Worm (Caenorhabditis elegans) whole organism, L4 larva: Measurements from ENCODE around the gene lin-5.
A peak's percentile ranks its signal among the peaks of the same experiment; 100 is the strongest.

ENCODE experiments used
- F10B5.3 ChIP-seq: sonication (generic microtip); optimal IDR thresholded peaks from 2 replicates; lab custom pipeline; 2016; ENCODE audit warnings: mild to moderate bottlenecking, missing genetic modification characterization, missing compliant biosample characterization
- F37D6.2 ChIP-seq: sonication (generic microtip); optimal IDR thresholded peaks from 2 replicates; lab custom pipeline; 2016; ENCODE audit warnings: mild to moderate bottlenecking, missing genetic modification characterization, missing compliant biosample characterization
- F49E8.2 ChIP-seq: sonication (generic microtip); optimal IDR thresholded peaks from 2 replicates; lab custom pipeline; 2016; ENCODE audit warnings: missing compliant biosample characterization, mild to moderate bottlenecking, missing genetic modification characterization, borderline replicate concordance
- T20F7.1 ChIP-seq: fragments of 200-800 bp; sonication (Bioruptor generic); optimal IDR thresholded peaks from 2 replicates; lab custom pipeline; 2018; ENCODE audit warnings: mild to moderate bottlenecking, missing genetic modification characterization, missing compliant biosample characterization
- Y48G9A.11 ChIP-seq: fragments of 200-800 bp; sonication (Bioruptor generic); IDR thresholded peaks from 2 replicates; pipeline ENCODE4 v1.3.6; 2022; ENCODE audit warnings: missing genetic modification reagents, missing genetic modification characterization, missing compliant biosample characterization
- ZK546.5 ChIP-seq, 2 experiments: sonication (generic microtip); optimal IDR thresholded peaks; 2 replicates each; lab custom pipeline; 2017; ENCODE audit warnings: missing biosample characterization in 2 of 2, missing genetic modification characterization in 2 of 2
- aha-1 ChIP-seq: fragments of 150-350 bp; peaks from one replicate; lab custom pipeline; 2014; ENCODE audit warnings: missing biosample characterization, missing genetic modification characterization
- aly-2 ChIP-seq: sonication (generic microtip); optimal IDR thresholded peaks from 2 replicates; lab custom pipeline; 2018; ENCODE audit warnings: missing biosample characterization, missing genetic modification characterization
- ceh-62 ChIP-seq: sonication (generic microtip); optimal IDR thresholded peaks from 2 replicates; lab custom pipeline; 2017; ENCODE audit warnings: missing biosample characterization, missing genetic modification characterization
- cey-2 ChIP-seq: sonication (generic microtip); optimal IDR thresholded peaks from 3 replicates; lab custom pipeline; 2017; ENCODE audit warnings: missing genetic modification characterization, mild to moderate bottlenecking, missing compliant biosample characterization, antibody characterized with exemption, borderline replicate concordance; ENCODE audit not compliant: insufficient read depth
- ctbp-1 ChIP-seq: fragments of 200-800 bp; sonication (Bioruptor generic); IDR thresholded peaks from 2 replicates; pipeline ENCODE4 v1.3.6; 2022; ENCODE audit warnings: missing genetic modification reagents, missing genetic modification characterization, missing compliant biosample characterization
- daf-16 ChIP-seq, 3 experiments: sonication (generic microtip); optimal IDR thresholded peaks; 2 replicates each; lab custom pipeline; 2016 to 2017; ENCODE audit warnings: missing genetic modification characterization in 3 of 3, missing genetic modification reagents in 3 of 3, mild to moderate bottlenecking in 2 of 3, missing compliant biosample characterization in 2 of 3, missing biosample characterization in 1 of 3, moderate library complexity in 1 of 3
- dpl-1 ChIP-seq: fragments of 150-350 bp; optimal IDR thresholded peaks from 2 replicates; lab custom pipeline; 2014; ENCODE audit warnings: missing biosample characterization, missing genetic modification reagents, missing genetic modification characterization
- dve-1 ChIP-seq: sonication (generic microtip); optimal IDR thresholded peaks from 2 replicates; lab custom pipeline; 2017; ENCODE audit warnings: antibody characterized with exemption, mild to moderate bottlenecking, missing genetic modification characterization, missing compliant biosample characterization; ENCODE audit not compliant: insufficient read depth
- fkh-10 ChIP-seq: fragments of 150-350 bp; optimal IDR thresholded peaks from 2 replicates; lab custom pipeline; 2014; ENCODE audit warnings: missing biosample characterization, missing genetic modification reagents, missing genetic modification characterization
- hif-1 ChIP-seq, 2 experiments: sonication (generic microtip); optimal IDR thresholded peaks; 2 replicates each; lab custom pipeline; 2016 to 2017; ENCODE audit warnings: missing compliant biosample characterization in 2 of 2, missing genetic modification characterization in 2 of 2, missing genetic modification reagents in 2 of 2, missing genotype in 2 of 2, mild to moderate bottlenecking in 1 of 2
- hlh-30 ChIP-seq: sonication (generic microtip); optimal IDR thresholded peaks from 2 replicates; lab custom pipeline; 2017; ENCODE audit warnings: antibody characterized with exemption, mild to moderate bottlenecking, missing genetic modification characterization, missing compliant biosample characterization; ENCODE audit not compliant: insufficient read depth
- hmg-1.1 ChIP-seq: fragments of 200-800 bp; sonication (Bioruptor generic); IDR thresholded peaks from 2 replicates; pipeline ENCODE4 v1.3.6; 2022; ENCODE audit warnings: missing genetic modification reagents, missing genetic modification characterization, missing compliant biosample characterization
- lin-13 ChIP-seq: fragments of 150-350 bp; optimal IDR thresholded peaks from 2 replicates; lab custom pipeline; 2014; ENCODE audit warnings: missing biosample characterization, missing genetic modification reagents, missing genetic modification characterization
- lin-15B ChIP-seq: fragments of 150-350 bp; sonication (generic microtip); optimal IDR thresholded peaks from 3 replicates; lab custom pipeline; 2014; ENCODE audit warnings: missing biosample characterization, missing genetic modification characterization
- lin-38 ChIP-seq: fragments of 200-800 bp; sonication (Bioruptor generic); IDR thresholded peaks from 2 replicates; pipeline ENCODE4 v1.3.6; 2022; ENCODE audit warnings: missing genetic modification reagents, missing genetic modification characterization, missing compliant biosample characterization
- lsy-2 ChIP-seq, 2 experiments: fragments of 150-350 bp in 1 of 2; sonication (generic microtip) in 1 of 2; optimal IDR thresholded peaks; 2 replicates each; lab custom pipeline; 2014 to 2017; ENCODE audit warnings: missing biosample characterization in 2 of 2, missing genetic modification characterization in 2 of 2
- mdl-1 ChIP-seq, 2 experiments: fragments of 150-350 bp in 1 of 2; sonication (generic microtip) in 1 of 2; optimal IDR thresholded peaks; 2 replicates each; lab custom pipeline; 2014 to 2017; ENCODE audit warnings: missing biosample characterization in 2 of 2, missing genetic modification characterization in 2 of 2
- mep-1 ChIP-seq: fragments of 150-350 bp; sonication (generic microtip); optimal IDR thresholded peaks from 3 replicates; lab custom pipeline; 2014; ENCODE audit warnings: missing biosample characterization, missing genetic modification characterization
- mes-2 ChIP-seq: sonication (generic microtip); optimal IDR thresholded peaks from 2 replicates; lab custom pipeline; 2016; ENCODE audit warnings: missing genotype, mild to moderate bottlenecking, missing genetic modification characterization, missing compliant biosample characterization; ENCODE audit not compliant: poor library complexity, severe bottlenecking
- mxl-3 ChIP-seq: fragments of 200-800 bp; sonication (Bioruptor generic); optimal IDR thresholded peaks from 2 replicates; lab custom pipeline; 2018; ENCODE audit warnings: mild to moderate bottlenecking, missing genetic modification characterization, missing compliant biosample characterization
- nhr-11 ChIP-seq: fragments of 150-350 bp; optimal IDR thresholded peaks from 2 replicates; lab custom pipeline; 2014; ENCODE audit warnings: missing biosample characterization, missing genetic modification characterization
- nhr-25 ChIP-seq: sonication (generic microtip); optimal IDR thresholded peaks from 2 replicates; lab custom pipeline; 2017; ENCODE audit warnings: missing genetic modification characterization, mild to moderate bottlenecking, missing compliant biosample characterization, antibody characterized with exemption, moderate library complexity, borderline replicate concordance; ENCODE audit not compliant: insufficient read depth
- nhr-42 ChIP-seq: fragments of 200-800 bp; sonication (Bioruptor generic); IDR thresholded peaks from 2 replicates; pipeline ENCODE4 v1.3.6; 2022; ENCODE audit warnings: missing genetic modification characterization, missing compliant biosample characterization
- nhr-76 ChIP-seq: fragments of 150-350 bp; optimal IDR thresholded peaks from 2 replicates; lab custom pipeline; 2014; ENCODE audit warnings: missing biosample characterization, missing genetic modification characterization
- php-3 ChIP-seq: fragments of 200-800 bp; sonication (Bioruptor generic); IDR thresholded peaks from 2 replicates; pipeline ENCODE4 v1.3.6; 2022; ENCODE audit warnings: missing genetic modification reagents, missing genetic modification characterization, missing compliant biosample characterization
- pqm-1 ChIP-seq: sonication (generic microtip); optimal IDR thresholded peaks from 2 replicates; lab custom pipeline; 2017; ENCODE audit warnings: missing biosample characterization, missing genetic modification characterization
- rbr-2 ChIP-seq: sonication (generic microtip); optimal IDR thresholded peaks from 2 replicates; lab custom pipeline; 2016; ENCODE audit warnings: missing genotype, missing genetic modification characterization, missing compliant biosample characterization
- set-16 ChIP-seq: fragments of 200-800 bp; sonication (Bioruptor generic); IDR thresholded peaks from 2 replicates; pipeline ENCODE4 v1.3.6; 2022; ENCODE audit warnings: missing genetic modification reagents, missing genetic modification characterization, missing compliant biosample characterization
- snpc-1.2 ChIP-seq: fragments of 200-800 bp; sonication (Bioruptor generic); IDR thresholded peaks from 2 replicates; pipeline ENCODE4 v1.3.6; 2022; ENCODE audit warnings: missing genetic modification reagents, missing genetic modification characterization, missing compliant biosample characterization
- tag-97 ChIP-seq: fragments of 200-800 bp; sonication (Bioruptor generic); IDR thresholded peaks from 2 replicates; pipeline ENCODE4 v1.3.6; 2022; ENCODE audit warnings: missing genetic modification characterization, missing compliant biosample characterization
- tra-1 ChIP-seq: fragments of 200-800 bp; sonication (Bioruptor generic); IDR thresholded peaks from 2 replicates; pipeline ENCODE4 v1.3.6; 2022; ENCODE audit warnings: missing genetic modification reagents, missing genetic modification characterization, missing compliant biosample characterization
- unc-130 ChIP-seq: sonication (generic microtip); optimal IDR thresholded peaks from 2 replicates; lab custom pipeline; 2016; ENCODE audit warnings: missing genetic modification reagents, missing genetic modification characterization, missing compliant biosample characterization
- unc-39 ChIP-seq: sonication (generic microtip); optimal IDR thresholded peaks from 2 replicates; lab custom pipeline; 2017; ENCODE audit warnings: missing biosample characterization, missing genetic modification characterization
- unc-62 ChIP-seq, 3 experiments: fragments of 150-350 bp in 1 of 3; sonication (generic microtip); optimal IDR thresholded peaks in 2 of 3; peaks in 1 of 3; 1 replicate in 1 of 3; 2 replicates in 2 of 3; lab custom pipeline; 2014 to 2017; ENCODE audit warnings: missing biosample characterization in 3 of 3, missing genetic modification characterization in 3 of 3, missing genetic modification reagents in 3 of 3, missing genotype in 1 of 3
- ztf-11 ChIP-seq: fragments of 150-350 bp; optimal IDR thresholded peaks from 2 replicates; lab custom pipeline; 2014; ENCODE audit warnings: missing biosample characterization, missing genetic modification characterization
- ztf-7 ChIP-seq: fragments of 150-350 bp; optimal IDR thresholded peaks from 2 replicates; lab custom pipeline; 2014; ENCODE audit warnings: missing biosample characterization, missing genetic modification characterization

Gene lin-5

DNA sequence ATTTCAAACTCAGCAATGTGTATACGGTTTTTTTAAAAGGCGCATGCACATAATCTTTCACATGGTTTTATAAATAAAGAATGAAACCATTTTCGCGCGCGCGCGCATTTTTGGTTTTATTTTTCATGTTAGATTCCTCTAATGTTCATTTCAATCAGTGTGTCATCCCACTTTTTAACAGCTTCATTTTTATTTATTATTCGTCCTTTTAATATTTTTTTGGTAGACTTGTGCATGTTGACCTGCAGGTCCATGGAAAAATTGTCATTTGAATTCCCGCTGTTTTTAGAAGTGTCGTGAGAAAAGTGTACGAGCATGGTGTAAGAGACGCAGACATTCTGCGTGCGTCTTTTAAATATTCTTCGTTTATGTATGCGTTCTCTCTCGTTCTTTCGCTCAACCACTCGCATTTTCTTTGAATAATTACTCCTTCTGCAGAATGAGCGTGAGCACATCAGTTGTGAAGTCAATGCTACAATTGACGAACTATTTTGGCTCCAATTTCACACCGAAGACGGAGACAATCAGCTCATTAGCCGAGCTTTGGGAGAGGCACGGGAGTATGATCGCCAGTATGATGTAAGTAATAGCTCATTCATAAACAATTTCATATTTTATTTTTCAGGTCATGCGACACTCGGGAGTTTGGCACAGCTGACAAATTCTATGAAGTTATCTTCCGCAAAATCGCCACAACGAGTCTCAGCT lies at the start of gene lin-5:
lin-5 (plus strand) TSS at position 354 of the 708 bp plus-strand sequence.
- TF ChIP-seq aly-2 (tag; lab: Kevin White, UChicago) (no peak), mes-2 (tag; lab: Kevin White, UChicago) (peak; percentile 70), hmg-1.1 (peak; percentile 30; the same call in 1 of the 2 replicates), lin-15B (tag; lab: Kevin White, UChicago) (no peak), unc-130 (GFP tag; lab: Kevin White, UChicago) (peak; percentile 74), dpl-1 (GFP tag; lab: Kevin White, UChicago) (peak; percentile 90), lin-38 (peak; percentile 63), lsy-2 (tag; optimal IDR thresholded peaks at IDR 0.05; lab: Kevin White, UChicago) (peak in 1 of 2 experiments; percentile 86), hif-1 (tag; optimal IDR thresholded peaks at IDR 0.05; lab: Kevin White, UChicago) (peak in 1 of 2 experiments; percentile 74), nhr-11 (tag; lab: Kevin White, UChicago) (peak; percentile 36), mep-1 (tag; lab: Kevin White, UChicago) (peak; percentile 67), Y48G9A.11 (GFP tag; lab: Robert Waterston, UW) (peak; percentile 38; the same call in 1 of the 2 replicates), ztf-11 (no peak), hlh-30 (tag; lab: Kevin White, UChicago) (peak; percentile 53), lin-13 (GFP tag; lab: Kevin White, UChicago) (peak; percentile 20), T20F7.1 (peak; percentile 58), dve-1 (tag; lab: Kevin White, UChicago) (peak; percentile 4), unc-39 (tag; lab: Kevin White, UChicago) (no peak), F37D6.2 (tag; lab: Kevin White, UChicago) (peak; percentile 16), F49E8.2 (tag; lab: Kevin White, UChicago) (peak; percentile 40), daf-16 (GFP tag; optimal IDR thresholded peaks at IDR 0.05; lab: Kevin White, UChicago) (no peak), daf-16 (tag; optimal IDR thresholded peaks at IDR 0.05; lab: Kevin White, UChicago) (peak; percentile 25), mdl-1 (tag; optimal IDR thresholded peaks at IDR 0.05; lab: Kevin White, UChicago) (peak in 1 of 2 experiments; percentile 23), rbr-2 (peak; percentile 45), unc-62 (GFP tag; optimal IDR thresholded peaks at IDR 0.05 in 1 of 2; lab: Kevin White, UChicago) (peak in 1 of 2 experiments; percentile 91), unc-62 (tag; optimal IDR thresholded peaks at IDR 0.05; lab: Kevin White, UChicago) (no peak), aha-1 (tag; lab: Kevin White, UChicago) (peak; percentile 94), ztf-7 (tag; lab: Kevin White, UChicago) (no peak), php-3 (GFP tag; lab: Robert Waterston, UW) (no peak), fkh-10 (GFP tag; lab: Kevin White, UChicago) (peak; percentile 9), nhr-42 (no peak), mxl-3 (GFP tag; lab: Kevin White, UChicago) (peak; percentile 27)

DNA sequence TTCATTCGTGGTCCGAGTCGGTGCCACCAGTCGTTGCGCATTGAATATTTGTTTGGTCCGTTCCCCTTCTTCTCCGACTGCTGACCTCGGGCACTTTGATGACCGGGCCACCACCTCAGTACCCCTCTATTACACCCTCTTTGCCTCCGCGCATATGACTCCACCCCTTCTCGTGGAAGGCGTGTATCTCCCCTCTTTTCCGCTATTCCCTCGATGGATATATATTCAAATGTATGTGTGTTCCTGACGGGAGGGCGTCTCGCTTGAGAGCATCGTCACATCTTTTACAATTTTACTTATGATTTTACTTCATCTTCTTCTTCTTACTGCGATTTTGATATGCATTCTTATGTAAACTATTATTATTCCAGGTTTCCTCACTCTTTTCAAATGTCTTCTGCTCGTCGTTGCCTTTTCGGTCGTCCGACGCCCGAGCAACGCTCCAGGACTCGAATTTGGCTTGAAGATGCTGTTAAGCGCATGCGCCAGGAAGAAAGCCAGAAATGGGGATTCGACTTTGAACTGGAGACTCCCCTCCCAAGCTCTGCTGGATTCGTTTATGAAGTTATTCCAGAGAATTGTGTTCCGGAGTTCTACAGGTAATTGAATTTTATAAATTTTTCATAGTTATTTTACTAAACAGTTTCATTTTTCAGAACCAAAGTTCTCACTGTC lies 49.4 kb upstream of the lin-5 start, which contains the start of gene cki-1:
cki-1 (plus strand) TSS at position 372 of the 675 bp plus-strand sequence.
- no peak for TF ChIP-seq nhr-76 (tag; lab: Kevin White, UChicago)
- TF ChIP-seq set-16 (GFP tag; lab: Robert Waterston, UW): 0 out of 2 replicates have a peak, but pooled peaks have one; percentile 7
- peak in 1 of 2 experiments; percentile 50 for TF ChIP-seq unc-62 (GFP tag; optimal IDR thresholded peaks at IDR 0.05 in 1 of 2; lab: Kevin White, UChicago)
- no peak for TF ChIP-seq unc-62 (tag; optimal IDR thresholded peaks at IDR 0.05; lab: Kevin White, UChicago)
- TF ChIP-seq, all 104 proteins: peak for 2

DNA sequence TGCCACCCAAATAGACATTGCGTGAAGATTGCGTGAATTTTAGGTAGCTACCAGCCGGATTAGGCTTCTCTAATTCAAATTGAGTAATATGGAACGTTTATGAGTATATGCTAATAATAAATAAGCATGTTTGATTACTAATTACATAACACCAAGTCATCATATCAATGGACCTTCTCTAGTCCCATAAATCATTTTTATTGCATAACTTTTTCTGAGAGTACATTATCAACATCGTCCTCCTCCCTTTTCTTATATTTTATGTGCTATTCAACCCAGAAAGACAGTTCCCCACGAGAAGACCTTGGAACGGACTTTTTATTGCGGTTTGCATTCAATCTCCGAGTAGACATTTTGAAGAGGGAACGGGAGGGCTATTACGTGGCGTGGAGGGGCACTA lies 48.0 kb upstream of the lin-5 start:
- TF ChIP-seq aly-2 (tag; lab: Kevin White, UChicago) (no peak), lin-13 (GFP tag; lab: Kevin White, UChicago) (no peak), mep-1 (tag; lab: Kevin White, UChicago) (no peak), ZK546.5 (tag; optimal IDR thresholded peaks at IDR 0.05; lab: Kevin White, UChicago) (no peak), nhr-25 (tag; lab: Kevin White, UChicago) (no peak), F49E8.2 (tag; lab: Kevin White, UChicago) (no peak), cey-2 (tag; lab: Kevin White, UChicago) (no peak), snpc-1.2 (GFP tag; lab: Robert Waterston, UW) (no peak), tag-97 (GFP tag; lab: Robert Waterston, UW) (no peak), Y48G9A.11 (GFP tag; lab: Robert Waterston, UW) (0 out of 2 replicates have a peak, but pooled peaks have one; percentile 17), F10B5.3 (tag; lab: Kevin White, UChicago) (peak; percentile 24), pqm-1 (tag; lab: Kevin White, UChicago) (no peak), ceh-62 (tag; lab: Kevin White, UChicago) (no peak), tra-1 (GFP tag; lab: Robert Waterston, UW) (0 out of 2 replicates have a peak, but pooled peaks have one; percentile 25), ctbp-1 (GFP tag; lab: Robert Waterston, UW) (no peak)
